Worm (Caenorhabditis elegans) whole organism, mixed stage, embryonic: ENCODE measurements around the gene C18B2.5.

Source experiments
- M03D4.4 ChIP-seq: sonication (generic microtip); optimal IDR thresholded peaks from 2 replicates; lab custom pipeline; 2017; ENCODE audit warnings: mild to moderate bottlenecking, missing genetic modification characterization, missing compliant biosample characterization
- bed-3 ChIP-seq: fragments of 200-800 bp; sonication (Bioruptor generic); optimal IDR thresholded peaks from 3 replicates; lab custom pipeline; 2018; ENCODE audit warnings: mild to moderate bottlenecking, missing genetic modification characterization, moderate library complexity, missing compliant biosample characterization
- blmp-1 ChIP-seq: fragments of 150-350 bp; optimal IDR thresholded peaks from 2 replicates; lab custom pipeline; 2014; ENCODE audit warnings: missing biosample characterization, missing genetic modification characterization
- ceh-39 ChIP-seq: fragments of 150-350 bp; optimal IDR thresholded peaks from 2 replicates; lab custom pipeline; 2014; ENCODE audit warnings: missing biosample characterization, missing genetic modification characterization
- ceh-43 ChIP-seq: fragments of 200-800 bp; sonication (Bioruptor generic); optimal IDR thresholded peaks from 2 replicates; lab custom pipeline; 2018; ENCODE audit warnings: mild to moderate bottlenecking, missing genetic modification characterization, moderate library complexity, missing compliant biosample characterization
- ceh-83 ChIP-seq: fragments of 200-800 bp; sonication (Bioruptor generic); optimal IDR thresholded peaks from 2 replicates; lab custom pipeline; 2018; ENCODE audit warnings: mild to moderate bottlenecking, missing genetic modification characterization, missing compliant biosample characterization
- ces-1 ChIP-seq: fragments of 150-350 bp; optimal IDR thresholded peaks from 2 replicates; lab custom pipeline; 2014; ENCODE audit warnings: missing biosample characterization, missing genetic modification reagents, missing genetic modification characterization
- cnd-1 ChIP-seq: fragments of 200-800 bp; sonication (Bioruptor generic); optimal IDR thresholded peaks from 2 replicates; lab custom pipeline; 2018; ENCODE audit warnings: mild to moderate bottlenecking, missing genetic modification characterization, missing compliant biosample characterization
- elt-1 ChIP-seq: sonication (generic microtip); optimal IDR thresholded peaks from 2 replicates; lab custom pipeline; 2017; ENCODE audit warnings: missing genetic modification characterization, mild to moderate bottlenecking, missing compliant biosample characterization, antibody characterized with exemption, moderate library complexity, borderline replicate concordance; ENCODE audit not compliant: insufficient read depth
- elt-3 ChIP-seq: fragments of 150-350 bp; optimal IDR thresholded peaks from 2 replicates; lab custom pipeline; 2014; ENCODE audit warnings: missing biosample characterization, missing genetic modification characterization
- flh-1 ChIP-seq: fragments of 200-800 bp; sonication (Bioruptor generic); optimal IDR thresholded peaks from 2 replicates; lab custom pipeline; 2018; ENCODE audit warnings: mild to moderate bottlenecking, missing genetic modification characterization, moderate library complexity, missing compliant biosample characterization
- ham-2 ChIP-seq: fragments of 200-800 bp; sonication (Bioruptor generic); optimal IDR thresholded peaks from 2 replicates; lab custom pipeline; 2018; ENCODE audit warnings: mild to moderate bottlenecking, missing genetic modification characterization, missing compliant biosample characterization
- hlh-1 ChIP-seq: fragments of 150-350 bp; optimal IDR thresholded peaks from 2 replicates; lab custom pipeline; 2014; ENCODE audit warnings: missing biosample characterization, missing genetic modification reagents, missing genetic modification characterization
- lin-13 ChIP-seq: fragments of 150-350 bp; optimal IDR thresholded peaks from 2 replicates; lab custom pipeline; 2014; ENCODE audit warnings: missing biosample characterization, missing genetic modification characterization
- lin-32 ChIP-seq: fragments of 200-800 bp; sonication (Bioruptor generic); optimal IDR thresholded peaks from 2 replicates; lab custom pipeline; 2018; ENCODE audit warnings: mild to moderate bottlenecking, missing genetic modification characterization, missing compliant biosample characterization
- lsy-2 ChIP-seq: fragments of 150-350 bp; optimal IDR thresholded peaks from 2 replicates; lab custom pipeline; 2014; ENCODE audit warnings: missing biosample characterization, missing genetic modification characterization
- mab-5 ChIP-seq: fragments of 150-350 bp; optimal IDR thresholded peaks from 2 replicates; lab custom pipeline; 2014; ENCODE audit warnings: missing biosample characterization, missing genetic modification characterization
- mep-1 ChIP-seq: fragments of 150-350 bp; optimal IDR thresholded peaks from 2 replicates; lab custom pipeline; 2017; ENCODE audit warnings: missing biosample characterization, missing genetic modification reagents, missing genetic modification characterization, inconsistent platforms
- mls-2 ChIP-seq: sonication (generic microtip); optimal IDR thresholded peaks from 2 replicates; lab custom pipeline; 2016; ENCODE audit warnings: mild to moderate bottlenecking, missing genetic modification characterization, moderate library complexity, missing compliant biosample characterization
- nhr-2 ChIP-seq: fragments of 150-350 bp; optimal IDR thresholded peaks from 2 replicates; lab custom pipeline; 2014; ENCODE audit warnings: missing biosample characterization, missing genetic modification characterization
- nhr-237 ChIP-seq: fragments of 150-350 bp; optimal IDR thresholded peaks from 2 replicates; lab custom pipeline; 2014; ENCODE audit warnings: missing biosample characterization, missing genetic modification characterization
- nhr-28 ChIP-seq: fragments of 150-350 bp; optimal IDR thresholded peaks from 2 replicates; lab custom pipeline; 2014; ENCODE audit warnings: missing biosample characterization, missing genetic modification characterization
- nhr-76 ChIP-seq: sonication (generic microtip); optimal IDR thresholded peaks from 2 replicates; lab custom pipeline; 2017; ENCODE audit warnings: missing biosample characterization, missing genetic modification characterization
- pha-4 ChIP-seq: fragments of 150-350 bp; optimal IDR thresholded peaks from 2 replicates; lab custom pipeline; 2018; ENCODE audit warnings: missing biosample characterization, missing genetic modification reagents, missing genetic modification characterization
- sem-2 ChIP-seq: fragments of 200-800 bp; sonication (Bioruptor generic); optimal IDR thresholded peaks from 2 replicates; lab custom pipeline; 2018; ENCODE audit warnings: mild to moderate bottlenecking, missing genetic modification characterization, missing compliant biosample characterization
- snpc-4 ChIP-seq: fragments of 150-350 bp; optimal IDR thresholded peaks from 2 replicates; lab custom pipeline; 2014; ENCODE audit warnings: missing biosample characterization, missing genetic modification characterization
- sptf-1 ChIP-seq: sonication (generic microtip); optimal IDR thresholded peaks from 2 replicates; lab custom pipeline; 2017; ENCODE audit warnings: mild to moderate bottlenecking, missing genetic modification characterization, moderate library complexity, missing compliant biosample characterization
- unc-120 ChIP-seq: sonication (generic microtip); optimal IDR thresholded peaks from 2 replicates; lab custom pipeline; 2017; ENCODE audit warnings: missing genetic modification characterization, missing compliant biosample characterization; ENCODE audit not compliant: poor library complexity, severe bottlenecking
- unc-39 ChIP-seq: fragments of 150-350 bp; optimal IDR thresholded peaks from 2 replicates; lab custom pipeline; 2014; ENCODE audit warnings: missing biosample characterization, missing genetic modification characterization
- unc-62 ChIP-seq: fragments of 150-350 bp; optimal IDR thresholded peaks from 2 replicates; lab custom pipeline; 2014; ENCODE audit warnings: missing biosample characterization, missing genetic modification reagents, missing genetic modification characterization
- zip-8 ChIP-seq: fragments of 150-350 bp; optimal IDR thresholded peaks from 2 replicates; lab custom pipeline; 2014; ENCODE audit warnings: missing biosample characterization, missing genetic modification characterization

Gene C18B2.5

ce11 chrX:3611042-3611623 is at the start of gene C18B2.5:
Gene C18B2.5, minus strand, starts transcription at chrX:3611092.
- TF ChIP-seq sem-2 (GFP tag; lab: Kevin White, UChicago): no peak
- no peak for TF ChIP-seq mep-1 (tag; lab: Kevin White, UChicago)
- no peak for TF ChIP-seq snpc-4 (tag; lab: Kevin White, UChicago)
- no peak for TF ChIP-seq lsy-2 (tag; lab: Kevin White, UChicago)
- TF ChIP-seq mab-5 (tag; lab: Kevin White, UChicago): no peak
- no peak for TF ChIP-seq elt-3 (tag; lab: Kevin White, UChicago)

DNA sequence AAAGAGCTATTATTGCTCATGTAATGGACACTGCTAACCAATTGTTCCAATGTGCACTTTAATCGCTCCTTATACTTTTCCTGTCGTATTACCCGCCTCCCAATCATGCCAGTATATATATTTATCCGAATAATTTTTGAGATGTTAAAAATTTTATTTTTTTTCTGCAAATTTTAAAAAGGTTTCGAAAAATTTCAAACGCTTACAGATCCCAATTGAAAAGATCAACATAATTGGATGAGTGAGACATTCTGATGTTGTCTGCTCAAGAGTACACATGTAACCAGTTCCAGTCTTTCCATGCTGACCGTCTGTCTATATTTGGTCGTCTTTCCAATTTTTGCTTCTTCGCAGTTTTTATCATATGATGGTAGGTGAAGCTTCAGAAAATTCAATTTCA is 48.3 kb upstream of the C18B2.5 start, which contains the start of gene R11G1.1:
TSS of gene R11G1.1 (plus strand) at position 301 of the 400 bp plus-strand sequence.
- TF ChIP-seq nhr-76 (tag; lab: Kevin White, UChicago) (no peak), mab-5 (tag; lab: Kevin White, UChicago) (no peak), hlh-1 (tag; lab: Kevin White, UChicago) (no peak), elt-1 (no peak)

DNA sequence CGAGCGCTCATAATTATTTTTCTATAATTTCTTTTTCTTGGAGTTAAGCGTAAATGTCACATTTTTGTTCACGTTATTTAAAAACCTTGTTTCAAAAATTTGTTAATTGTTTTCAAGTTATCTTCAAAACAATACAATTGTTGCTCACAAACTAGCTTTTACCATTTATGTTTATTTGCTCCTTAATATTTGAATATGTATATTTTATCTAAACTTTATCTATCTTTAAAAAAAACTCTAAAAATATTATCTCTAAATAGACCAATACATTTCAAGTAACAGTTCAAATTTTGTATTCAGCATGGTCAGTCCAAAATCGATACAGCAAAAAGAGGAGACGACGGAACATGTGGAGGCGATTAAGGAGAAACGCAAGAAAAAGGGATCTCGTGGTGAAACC is 45.1 kb upstream of the C18B2.5 start, which contains the start of gene R11G1.7:
TSS of gene R11G1.7 (plus strand) at position 301 of the 400 bp plus-strand sequence.
- TF ChIP-seq cnd-1 (no peak), ceh-39 (tag; lab: Kevin White, UChicago) (no peak), blmp-1 (tag; lab: Kevin White, UChicago) (no peak), flh-1 (GFP tag; lab: Kevin White, UChicago) (no peak), sem-2 (GFP tag; lab: Kevin White, UChicago) (no peak), unc-62 (GFP tag; lab: Kevin White, UChicago) (no peak), elt-3 (tag; lab: Kevin White, UChicago) (no peak)

DNA sequence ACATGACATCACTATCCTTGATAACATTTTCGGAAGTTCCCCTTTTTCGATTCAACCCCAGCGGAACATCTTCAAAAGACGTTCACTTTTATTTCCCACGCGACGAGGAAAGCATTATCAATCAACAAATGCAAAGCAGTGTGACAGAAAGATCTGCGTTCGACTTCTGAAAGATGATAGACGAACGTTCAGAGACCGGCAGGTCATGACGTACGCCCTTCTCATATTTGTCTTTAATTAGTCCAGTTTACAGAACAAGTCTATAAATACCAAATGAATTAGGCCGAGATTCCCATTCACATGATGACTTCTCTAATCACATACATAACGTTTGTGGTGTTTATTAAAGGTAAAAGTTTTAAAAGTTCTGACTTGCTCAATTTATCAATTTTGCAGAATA is 43.7 kb upstream of the C18B2.5 start, which contains the start of gene R11G1.11:
TSS of gene R11G1.11 (plus strand) at position 301 of the 400 bp plus-strand sequence.
- TF ChIP-seq elt-3 (tag; lab: Kevin White, UChicago) (peak; percentile 0), ces-1 (GFP tag; lab: Kevin White, UChicago) (no peak)

ce11 chrX:3650100-3650809 is 39.4 kb upstream of the C18B2.5 start, which contains the start of the genes sax-1 and R11G1.2:
Gene sax-1, minus strand, starts transcription at chrX:3650150.
Gene R11G1.2, plus strand, starts transcription at chrX:3650614.
- TF ChIP-seq M03D4.4 (tag; lab: Kevin White, UChicago): no peak
- TF ChIP-seq elt-1: no peak
- peak; percentile 86 for TF ChIP-seq nhr-2 (tag; lab: Kevin White, UChicago)
- TF ChIP-seq pha-4 (tag; lab: Kevin White, UChicago): peak; percentile 59
- TF ChIP-seq zip-8 (tag; lab: Kevin White, UChicago): no peak
- TF ChIP-seq mls-2 (tag; lab: Kevin White, UChicago): peak; percentile 3
- peak; percentile 40 for TF ChIP-seq mep-1 (tag; lab: Kevin White, UChicago)
- TF ChIP-seq lin-13 (tag; lab: Kevin White, UChicago): peak; percentile 73
- peak; percentile 5 for TF ChIP-seq cnd-1
- peak; percentile 25 for TF ChIP-seq lin-32
- TF ChIP-seq lsy-2 (tag; lab: Kevin White, UChicago): peak; percentile 6

ce11 chrX:3645924-3646323 is 35.0 kb upstream of the C18B2.5 start:
- TF ChIP-seq unc-120 (peak; percentile 27), hlh-1 (tag; lab: Kevin White, UChicago) (peak; percentile 59), nhr-237 (no peak), ceh-43 (GFP tag; lab: Kevin White, UChicago) (no peak)

DNA sequence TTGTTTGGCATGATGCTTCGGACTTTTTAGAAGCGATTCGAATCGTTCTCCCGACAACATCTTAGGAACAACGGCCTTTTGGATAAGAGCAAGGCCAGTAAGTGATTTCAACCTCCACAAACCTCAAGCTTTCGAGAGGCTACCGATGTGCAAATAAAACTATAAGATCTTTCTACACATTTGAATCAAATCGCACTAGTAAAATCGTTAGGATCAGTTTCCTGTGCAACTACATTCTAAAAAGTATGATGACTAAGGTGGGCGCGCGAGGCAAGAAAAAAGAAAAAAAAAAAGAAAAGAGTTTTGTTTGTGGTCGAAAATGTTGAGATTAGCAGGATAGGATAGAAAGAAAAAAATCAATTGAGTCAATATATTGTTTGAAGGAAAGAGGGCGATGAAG is 33.9 kb upstream of the C18B2.5 start, which contains the start of gene tmem-24:
TSS of gene tmem-24 (minus strand) at position 101 of the 400 bp plus-strand sequence.
- TF ChIP-seq cnd-1: no peak
- TF ChIP-seq elt-3 (tag; lab: Kevin White, UChicago): no peak
- TF ChIP-seq ces-1 (GFP tag; lab: Kevin White, UChicago): no peak
- TF ChIP-seq unc-39: no peak
- TF ChIP-seq sptf-1 (tag; lab: Kevin White, UChicago): no peak
- TF ChIP-seq lsy-2 (tag; lab: Kevin White, UChicago): no peak
- TF ChIP-seq ceh-83: no peak
- TF ChIP-seq nhr-237: no peak
- TF ChIP-seq M03D4.4 (tag; lab: Kevin White, UChicago): no peak
- no peak for TF ChIP-seq unc-120
- no peak for TF ChIP-seq ham-2 (GFP tag; lab: Kevin White, UChicago)
- TF ChIP-seq snpc-4 (tag; lab: Kevin White, UChicago): no peak
- no peak for TF ChIP-seq lin-32
- no peak for TF ChIP-seq unc-62 (GFP tag; lab: Kevin White, UChicago)
- TF ChIP-seq bed-3 (GFP tag; lab: Kevin White, UChicago): no peak
- TF ChIP-seq nhr-28 (tag; lab: Kevin White, UChicago): no peak
